Fruit fly (Drosophila melanogaster) whole organism, pupa: ENCODE measurements around the gene CG42375.
A peak's percentile ranks its signal among the peaks of the same experiment; 100 is the strongest.

Experiments
- CG10348 ChIP-seq: fragments of 200-800 bp; sonication (Bioruptor generic); IDR thresholded peaks from 2 replicates; pipeline ENCODE4 v1.3.6; 2022; ENCODE audit warnings: missing biosample characterization, missing genetic modification characterization
- CG12605 ChIP-seq: fragments of 200-800 bp; sonication (Bioruptor generic); IDR thresholded peaks from 2 replicates; pipeline ENCODE4 v1.3.6; 2022; ENCODE audit warnings: missing biosample characterization, missing genetic modification characterization
- CG13204 ChIP-seq: fragments of 200-800 bp; sonication (Bioruptor generic); optimal IDR thresholded peaks from 2 replicates; lab custom pipeline; 2018; ENCODE audit warnings: missing biosample characterization, mild to moderate bottlenecking, missing genetic modification characterization, moderate library complexity
- CG14655 ChIP-seq: fragments of 200-800 bp; sonication (Bioruptor generic); optimal IDR thresholded peaks from 3 replicates; lab custom pipeline; 2017; ENCODE audit warnings: mild to moderate bottlenecking, missing biosample characterization, missing genetic modification reagents, missing genetic modification characterization
- CG15710 ChIP-seq: fragments of 200-800 bp; sonication (Bioruptor generic); optimal IDR thresholded peaks from 2 replicates; lab custom pipeline; 2018; ENCODE audit warnings: missing biosample characterization, mild to moderate bottlenecking, missing genetic modification characterization, moderate library complexity
- CG17806 ChIP-seq: fragments of 200-800 bp; sonication (Bioruptor generic); optimal IDR thresholded peaks from 2 replicates; lab custom pipeline; 2018; ENCODE audit warnings: missing biosample characterization, mild to moderate bottlenecking, missing genetic modification characterization, moderate library complexity
- CG32121 ChIP-seq: fragments of 200-800 bp; sonication (Bioruptor generic); IDR thresholded peaks from 2 replicates; pipeline ENCODE4 v1.3.6; 2022; ENCODE audit warnings: missing biosample characterization, missing genetic modification characterization
- CG34367 ChIP-seq: fragments of 200-800 bp; sonication (Bioruptor generic); optimal IDR thresholded peaks from 2 replicates; lab custom pipeline; 2018; ENCODE audit warnings: missing biosample characterization, mild to moderate bottlenecking, missing genetic modification characterization
- CG4496 ChIP-seq: fragments of 200-800 bp; sonication (Bioruptor generic); IDR thresholded peaks from 3 replicates; pipeline ENCODE4 v1.3.6; 2022; ENCODE audit warnings: missing biosample characterization, missing genetic modification characterization
- CG8159 ChIP-seq: fragments of 200-800 bp; sonication (Bioruptor generic); optimal IDR thresholded peaks from 3 replicates; lab custom pipeline; 2018; ENCODE audit warnings: missing biosample characterization, mild to moderate bottlenecking, missing genetic modification characterization, moderate library complexity
- CG8301 ChIP-seq: fragments of 200-800 bp; sonication (Bioruptor generic); optimal IDR thresholded peaks from 2 replicates; lab custom pipeline; 2018; ENCODE audit warnings: missing biosample characterization, mild to moderate bottlenecking, missing genetic modification characterization
- CG9948 ChIP-seq: fragments of 200-800 bp; sonication (Bioruptor generic); optimal IDR thresholded peaks from 2 replicates; lab custom pipeline; 2018; ENCODE audit warnings: missing biosample characterization, mild to moderate bottlenecking, missing genetic modification characterization, moderate library complexity
- D1 ChIP-seq: fragments of 200-800 bp; sonication (Bioruptor generic); optimal IDR thresholded peaks from 2 replicates; lab custom pipeline; 2018; ENCODE audit warnings: missing biosample characterization, mild to moderate bottlenecking, missing genetic modification characterization, moderate library complexity
- EcR ChIP-seq: fragments of 200-800 bp; sonication (Bioruptor generic); optimal IDR thresholded peaks from 3 replicates; lab custom pipeline; 2019; ENCODE audit warnings: missing biosample characterization, missing genetic modification characterization, mild to moderate bottlenecking, moderate library complexity, missing genetic modification reagents
- Ets98B ChIP-seq: fragments of 200-800 bp; sonication (Bioruptor generic); IDR thresholded peaks from 2 replicates; pipeline ENCODE4 v1.3.6; 2022; ENCODE audit warnings: missing biosample characterization, missing genetic modification characterization
- Pif1A ChIP-seq: fragments of 200-800 bp; sonication (Bioruptor generic); optimal IDR thresholded peaks from 3 replicates; lab custom pipeline; 2016; ENCODE audit warnings: missing biosample characterization, missing genetic modification characterization
- Pif1B ChIP-seq: fragments of 200-800 bp; sonication (Bioruptor generic); optimal IDR thresholded peaks from 3 replicates; lab custom pipeline; 2016; ENCODE audit warnings: missing biosample characterization, missing genetic modification characterization
- Snoo ChIP-seq: fragments of 200-800 bp; sonication (Bioruptor generic); optimal IDR thresholded peaks from 3 replicates; lab custom pipeline; 2017; ENCODE audit warnings: missing biosample characterization, mild to moderate bottlenecking, missing genetic modification characterization, inconsistent platforms
- fd96Ca ChIP-seq: fragments of 200-800 bp; sonication (Bioruptor generic); IDR thresholded peaks from 3 replicates; pipeline ENCODE4 v1.3.6; 2022; ENCODE audit warnings: missing biosample characterization, missing genetic modification characterization
- gl ChIP-seq: fragments of 200-800 bp; sonication (Bioruptor generic); optimal IDR thresholded peaks from 2 replicates; lab custom pipeline; 2018; ENCODE audit warnings: missing biosample characterization, mild to moderate bottlenecking, missing genetic modification characterization
- rn ChIP-seq: fragments of 200-800 bp; sonication (Bioruptor generic); IDR thresholded peaks from 2 replicates; pipeline ENCODE4 v1.3.6; 2022; ENCODE audit warnings: missing biosample characterization, missing genetic modification characterization

CG42375 gene

DNA sequence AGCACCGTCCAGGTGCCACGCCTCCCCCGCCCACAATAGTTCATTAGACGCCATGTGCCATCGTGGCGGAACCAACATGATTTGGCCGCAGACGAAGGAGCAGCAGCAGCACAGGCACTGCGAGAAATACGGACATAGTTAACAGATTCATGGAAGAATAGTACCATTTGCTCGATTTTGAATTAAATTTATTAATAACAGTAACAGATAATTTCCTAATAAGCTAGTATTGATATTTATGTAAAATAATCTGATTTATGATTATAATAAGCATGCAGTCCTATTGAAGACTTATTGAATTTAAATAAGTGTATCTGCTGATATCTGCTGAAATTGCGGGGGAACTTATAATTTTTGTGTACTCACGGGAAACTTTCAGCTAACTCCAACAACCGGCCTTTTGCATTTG is 17.8 kb downstream of the CG42375 start:
- TF ChIP-seq CG14655 (GFP tag; lab: Kevin White, UChicago) (peak; percentile 88), CG4496 (GFP tag; lab: Robert Waterston, UW) (peak; percentile 70; the same call in 2 of the 3 replicates), fd96Ca (GFP tag; lab: Robert Waterston, UW) (peak; percentile 67; the same call in 2 of the 3 replicates), Pif1B (GFP tag; lab: Kevin White, UChicago) (peak; percentile 12), CG8301 (tag; lab: Kevin White, UChicago) (peak; percentile 85), rn (0 out of 2 replicates have a peak, but pooled peaks have one; percentile 15), CG32121 (peak; percentile 52), CG15710 (tag; lab: Kevin White, UChicago) (no peak), Ets98B (GFP tag; lab: Robert Waterston, UW) (peak; percentile 49; the same call in 1 of the 2 replicates), CG8159 (tag; lab: Kevin White, UChicago) (no peak), Pif1A (GFP tag; lab: Kevin White, UChicago) (peak; percentile 41)

DNA sequence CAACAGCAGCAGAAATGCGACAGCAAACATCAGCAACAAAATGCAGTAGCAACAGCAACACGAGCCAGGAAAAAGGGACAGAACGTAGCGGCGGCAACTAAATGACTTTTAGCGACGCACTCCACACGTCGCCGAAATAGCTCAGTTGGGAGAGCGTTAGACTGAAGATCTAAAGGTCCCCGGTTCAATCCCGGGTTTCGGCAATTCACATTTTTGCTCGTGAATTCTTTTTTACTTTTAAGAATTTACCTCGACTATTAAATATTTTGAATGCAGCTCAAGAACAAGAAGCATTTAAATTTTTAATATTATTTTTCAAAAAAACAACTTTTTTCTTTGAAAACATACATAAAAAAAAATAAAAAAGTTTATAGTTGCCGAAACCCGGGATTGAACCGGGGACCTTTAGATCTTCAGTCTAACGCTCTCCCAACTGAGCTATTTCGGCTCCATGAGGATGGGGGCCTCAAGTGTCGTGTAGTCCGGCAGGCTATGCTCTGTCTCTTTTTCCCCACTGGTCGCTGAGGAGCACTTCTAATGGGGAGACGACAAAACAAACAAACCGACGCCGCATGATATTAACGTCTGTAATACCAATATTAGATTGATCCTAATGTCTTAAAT is 18.5 kb downstream of the CG42375 start:
- TF ChIP-seq rn (no peak), CG13204 (GFP tag; lab: Kevin White, UChicago) (no peak), CG15710 (tag; lab: Kevin White, UChicago) (no peak), CG9948 (tag; lab: Kevin White, UChicago) (no peak), CG17806 (no peak), CG8301 (tag; lab: Kevin White, UChicago) (no peak), CG4496 (GFP tag; lab: Robert Waterston, UW) (no peak), Pif1A (GFP tag; lab: Kevin White, UChicago) (no peak), EcR (GFP tag; lab: Kevin White, UChicago) (no peak), CG34367 (tag; lab: Kevin White, UChicago) (no peak), CG10348 (no peak), fd96Ca (GFP tag; lab: Robert Waterston, UW) (no peak), Snoo (tag; lab: Kevin White, UChicago) (no peak), Pif1B (GFP tag; lab: Kevin White, UChicago) (no peak)

DNA sequence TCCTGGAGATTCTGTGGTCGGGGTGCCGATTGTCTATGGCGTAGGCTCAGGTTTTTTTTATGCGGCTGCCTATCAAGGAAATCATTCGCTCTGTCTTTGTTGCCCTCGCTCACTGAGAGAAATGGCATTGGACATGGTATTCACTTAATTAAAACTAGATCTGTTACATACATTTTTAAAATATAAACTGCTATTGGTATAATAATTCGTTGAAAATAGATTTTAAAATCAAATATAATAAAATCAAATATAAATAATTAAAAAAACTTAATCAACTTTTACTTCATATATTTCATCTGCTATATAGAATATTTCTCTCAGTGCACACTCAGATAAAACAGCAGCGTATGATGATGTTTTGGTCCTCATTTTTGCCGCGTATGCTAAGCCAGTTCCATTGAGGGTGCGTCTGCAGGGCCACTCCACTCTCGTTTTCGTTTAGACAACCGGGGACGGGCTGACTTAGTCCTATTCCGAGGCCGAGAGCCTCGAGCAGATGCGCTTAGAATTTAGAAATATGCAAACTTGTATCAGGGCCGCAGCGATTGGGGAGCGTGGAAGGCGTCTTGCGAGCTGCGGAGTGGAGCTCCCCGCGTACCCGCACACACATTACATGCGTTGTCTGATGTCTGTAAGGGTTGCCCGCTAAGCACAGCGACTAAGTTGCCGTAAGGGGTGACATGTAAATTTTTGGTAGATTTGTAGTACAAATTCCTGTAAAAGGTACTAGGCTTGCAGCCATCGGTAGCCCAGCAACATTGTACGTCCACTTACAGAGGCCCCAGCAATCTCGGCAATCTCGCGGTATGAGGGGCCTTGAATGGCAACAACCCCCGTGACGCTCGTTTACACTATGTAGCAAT is 20.4 kb downstream of the CG42375 start:
- TF ChIP-seq fd96Ca (GFP tag; lab: Robert Waterston, UW) (no peak), EcR (GFP tag; lab: Kevin White, UChicago) (no peak), CG13204 (GFP tag; lab: Kevin White, UChicago) (no peak), CG32121 (no peak), CG14655 (GFP tag; lab: Kevin White, UChicago) (peak; percentile 46), Pif1A (GFP tag; lab: Kevin White, UChicago) (no peak), CG17806 (peak; percentile 48), gl (no peak), CG8159 (tag; lab: Kevin White, UChicago) (peak; percentile 65), D1 (tag; lab: Kevin White, UChicago) (no peak), CG10348 (no peak), Ets98B (GFP tag; lab: Robert Waterston, UW) (no peak), rn (no peak), CG9948 (tag; lab: Kevin White, UChicago) (peak; percentile 46), Snoo (tag; lab: Kevin White, UChicago) (peak; percentile 7), Pif1B (GFP tag; lab: Kevin White, UChicago) (no peak), CG34367 (tag; lab: Kevin White, UChicago) (no peak), CG12605 (GFP tag; lab: Robert Waterston, UW) (no peak), CG4496 (GFP tag; lab: Robert Waterston, UW) (no peak), CG8301 (tag; lab: Kevin White, UChicago) (peak; percentile 7), CG15710 (tag; lab: Kevin White, UChicago) (peak; percentile 40)

DNA sequence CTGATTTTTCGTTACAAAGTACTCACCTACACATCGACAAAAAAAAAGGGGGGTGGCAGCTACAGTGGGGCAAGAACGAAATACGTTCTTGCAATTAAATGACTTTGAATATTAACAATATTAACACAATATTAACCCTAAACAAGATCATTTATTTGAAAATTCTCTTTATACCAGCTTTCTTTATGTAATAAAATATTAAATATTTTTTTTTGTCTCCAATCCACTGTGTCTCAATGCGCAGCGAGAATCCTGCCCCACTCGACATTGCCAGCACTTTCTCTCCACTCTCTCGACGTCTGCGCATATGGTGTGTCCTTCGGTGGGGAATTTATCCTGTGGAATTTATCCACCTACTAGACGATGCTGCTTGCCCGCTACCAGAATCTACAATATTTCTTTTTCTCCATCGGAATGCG is 21.0 kb downstream of the CG42375 start:
- TF ChIP-seq CG9948 (tag; lab: Kevin White, UChicago) (peak; percentile 71), Pif1A (GFP tag; lab: Kevin White, UChicago) (peak; percentile 64), gl (peak; percentile 25), Pif1B (GFP tag; lab: Kevin White, UChicago) (peak; percentile 68), rn (peak; percentile 66; the same call in 1 of the 2 replicates), fd96Ca (GFP tag; lab: Robert Waterston, UW) (peak; percentile 85), D1 (tag; lab: Kevin White, UChicago) (no peak), CG13204 (GFP tag; lab: Kevin White, UChicago) (peak; percentile 38), CG4496 (GFP tag; lab: Robert Waterston, UW) (peak; percentile 93), Snoo (tag; lab: Kevin White, UChicago) (peak; percentile 66), CG32121 (peak; percentile 89), CG34367 (tag; lab: Kevin White, UChicago) (peak; percentile 53), CG12605 (GFP tag; lab: Robert Waterston, UW) (peak; percentile 82; the same call in 1 of the 2 replicates), Ets98B (GFP tag; lab: Robert Waterston, UW) (peak; percentile 89), EcR (GFP tag; lab: Kevin White, UChicago) (no peak), CG14655 (GFP tag; lab: Kevin White, UChicago) (peak; percentile 77), CG8301 (tag; lab: Kevin White, UChicago) (peak; percentile 65), CG17806 (peak; percentile 78), CG10348 (peak; percentile 30; the same call in 1 of the 2 replicates), CG15710 (tag; lab: Kevin White, UChicago) (peak; percentile 76), CG8159 (tag; lab: Kevin White, UChicago) (peak; percentile 81)
- TF ChIP-seq, all 21 proteins: peak for 19
